Fruit fly (Drosophila melanogaster): ENCODE results near the gene CG6686.

CG6686 gene

DNA sequence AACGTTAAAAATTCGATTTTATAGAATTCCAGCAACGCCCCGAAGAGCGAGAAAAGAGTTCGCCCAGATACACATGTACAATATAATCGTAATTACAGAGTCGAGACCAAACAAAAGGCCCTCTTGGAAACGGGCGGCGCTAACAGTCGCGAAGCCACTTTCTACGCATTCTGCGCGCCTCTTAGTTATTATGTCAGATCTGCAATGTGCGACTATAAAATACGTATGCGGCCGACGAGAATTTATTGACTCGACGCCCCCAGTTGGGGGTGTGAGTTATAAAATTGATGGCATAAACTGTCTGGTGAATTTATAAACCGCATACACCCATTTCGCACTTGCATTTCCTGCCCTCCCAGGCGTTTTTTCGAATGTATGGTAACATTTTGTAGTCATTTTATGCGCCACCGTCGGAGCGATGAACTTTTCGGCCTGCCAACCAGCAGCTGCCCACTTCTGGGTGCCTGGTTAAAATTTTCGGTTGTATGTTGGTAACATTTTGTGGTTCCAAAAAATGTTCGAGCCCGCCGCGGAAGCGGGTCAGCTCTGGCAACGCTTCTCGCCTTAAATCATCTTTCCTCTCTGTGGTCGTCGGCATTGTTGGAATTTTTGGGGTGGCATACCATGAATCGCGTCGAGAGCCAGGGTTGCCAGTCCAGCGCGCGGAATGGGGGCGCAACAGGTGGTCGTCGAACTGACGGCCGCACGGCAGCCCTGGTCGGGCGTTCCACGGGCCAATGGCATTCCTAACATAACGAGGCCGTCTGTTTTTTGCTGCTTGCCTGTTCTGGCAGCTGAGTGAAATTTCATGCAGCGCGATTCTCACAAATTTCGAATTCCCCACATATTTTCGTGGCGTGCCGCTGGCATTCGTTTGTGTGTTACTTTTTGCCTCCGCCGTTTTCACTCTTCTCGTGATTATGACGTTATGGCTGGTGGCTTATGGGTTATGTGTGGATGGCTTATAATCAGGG lies 24.1 kb upstream of the CG6686 start (continued):
- TF ChIP-seq Dll (GFP tag; IDR thresholded peaks at IDR 0.05; ENCODE audit: partially characterized antibody) (no peak), Atf3 (GFP tag; optimal IDR thresholded peaks at IDR 0.05) (peak; percentile 2), CG14965 (GFP tag; optimal IDR thresholded peaks at IDR 0.05; ENCODE audit: borderline replicate concordance) (peak; percentile 13), insv (GFP tag; optimal IDR thresholded peaks at IDR 0.05) (peak in 1 of 2 experiments; percentile 60), nerfin-1 (tag; optimal IDR thresholded peaks at IDR 0.05) (peak; percentile 100), CG6689 (GFP tag; IDR thresholded peaks at IDR 0.05) (no peak), CG9437 (GFP tag; optimal IDR thresholded peaks at IDR 0.05) (no peak), fd102C (GFP tag; optimal IDR thresholded peaks at IDR 0.05) (peak; percentile 34), CG1647 (GFP tag; optimal IDR thresholded peaks at IDR 0.05) (peak; percentile 47), Hr51 (GFP tag; optimal IDR thresholded peaks at IDR 0.05) (peak; percentile 72 to 77), ranshi (GFP tag; IDR thresholded peaks at IDR 0.05) (no peak), ERR (GFP tag; optimal IDR thresholded peaks at IDR 0.05) (peak; percentile 87), pan (optimal IDR thresholded peaks at IDR 0.05) (no peak), pan (GFP tag; optimal IDR thresholded peaks at IDR 0.05 in 1 of 2, IDR thresholded peaks at IDR 0.05 in 1 of 2) (no peak), Camta (GFP tag; optimal IDR thresholded peaks at IDR 0.05) (peak; percentile 25), Rx (GFP tag; IDR thresholded peaks at IDR 0.05) (no peak), ttk (GFP tag; IDR thresholded peaks at IDR 0.05) (no peak), CG6272 (GFP tag; IDR thresholded peaks at IDR 0.05) (peak; percentile 80), TFAM (GFP tag; optimal IDR thresholded peaks at IDR 0.05) (no peak), zfh1 (GFP tag; IDR thresholded peaks at IDR 0.05) (no peak), seq (GFP tag; IDR thresholded peaks at IDR 0.05) (no peak), Ets97D (GFP tag; optimal IDR thresholded peaks at IDR 0.05) (peak; percentile 76), Oaz (GFP tag; IDR thresholded peaks at IDR 0.05) (no peak), repo (GFP tag; optimal IDR thresholded peaks at IDR 0.05) (peak; percentile 77), dan (GFP tag; IDR thresholded peaks at IDR 0.05) (no peak), CG10267 (tag; optimal IDR thresholded peaks at IDR 0.05) (peak; percentile 55), crc (GFP tag; optimal IDR thresholded peaks at IDR 0.05) (peak; percentile 17), Optix (GFP tag; IDR thresholded peaks at IDR 0.05) (no peak), Mes4 (GFP tag; optimal IDR thresholded peaks at IDR 0.05) (peak; percentile 54), Bgb (GFP tag; IDR thresholded peaks at IDR 0.05; ENCODE audit: partially characterized antibody) (no peak), abd-A (tag; optimal IDR thresholded peaks at IDR 0.05) (peak; percentile 100), CG4820 (GFP tag; optimal IDR thresholded peaks at IDR 0.05) (peak; percentile 54), gsb (GFP tag; IDR thresholded peaks at IDR 0.05) (no peak), bab2 (GFP tag; optimal IDR thresholded peaks at IDR 0.05) (peak; percentile 62), fu2 (GFP tag; optimal IDR thresholded peaks at IDR 0.05) (peak; percentile 58), CG31388 (GFP tag; optimal IDR thresholded peaks at IDR 0.05) (peak; percentile 26), schlank (tag; optimal IDR thresholded peaks at IDR 0.05) (peak; percentile 54), pzg (GFP tag; optimal IDR thresholded peaks at IDR 0.05) (peak; percentile 67), ap (GFP tag; IDR thresholded peaks at IDR 0.05) (no peak), dati (GFP tag; IDR thresholded peaks at IDR 0.05) (no peak), BEAF-32 (GFP tag; optimal IDR thresholded peaks at IDR 0.05) (peak; percentile 29), gce (GFP tag; IDR thresholded peaks at IDR 0.05) (no peak), CG4617 (GFP tag; optimal IDR thresholded peaks at IDR 0.05; ENCODE audit: borderline replicate concordance) (no peak), sc (optimal IDR thresholded peaks at IDR 0.05) (no peak), sc (GFP tag; optimal IDR thresholded peaks at IDR 0.05) (no peak), CG7963 (GFP tag; IDR thresholded peaks at IDR 0.05; ENCODE audit: partially characterized antibody) (no peak), her (GFP tag; optimal IDR thresholded peaks at IDR 0.05) (peak; percentile 85), HLH54F (GFP tag; optimal IDR thresholded peaks at IDR 0.05) (peak; percentile 81), CG16863 (GFP tag; optimal IDR thresholded peaks at IDR 0.05) (peak; percentile 68), ssp (GFP tag; IDR thresholded peaks at IDR 0.05) (no peak)

Data from whole organism, embryonic.